Fruit fly (Drosophila melanogaster) whole organism, embryonic: ENCODE results near the gene CG7183.

Experiments
- Adf1 ChIP-seq: fragments of 200-800 bp; sonication (Bioruptor generic); IDR thresholded peaks from 2 replicates; pipeline ENCODE4 v1.3.6; 2022; ENCODE audit warnings: missing biosample characterization, missing genetic modification characterization
- Asciz ChIP-seq: fragments of 200-800 bp; sonication (Bioruptor generic); optimal IDR thresholded peaks from 2 replicates; lab custom pipeline; 2017; ENCODE audit warnings: missing biosample characterization, mild to moderate bottlenecking, missing genetic modification characterization, missing genetic modification reagents
- C15 ChIP-seq: fragments of 200-800 bp; sonication (Bioruptor generic); IDR thresholded peaks from 3 replicates; pipeline ENCODE4 v1.3.6; 2022; ENCODE audit warnings: missing biosample characterization, missing genetic modification characterization
- CG10274 ChIP-seq: fragments of 200-800 bp; sonication (Bioruptor generic); optimal IDR thresholded peaks from 3 replicates; lab custom pipeline; 2017; ENCODE audit warnings: missing biosample characterization, mild to moderate bottlenecking, missing genetic modification characterization
- CG10321 ChIP-seq: fragments of 200-800 bp; sonication (Bioruptor generic); IDR thresholded peaks from 2 replicates; pipeline ENCODE4 v1.3.6; 2022; ENCODE audit warnings: missing biosample characterization, missing genetic modification characterization
- CG10959 ChIP-seq: fragments of 200-800 bp; sonication (Bioruptor generic); IDR thresholded peaks from 2 replicates; pipeline ENCODE4 v1.3.6; 2022; ENCODE audit warnings: missing biosample characterization, missing genetic modification characterization
- CG12299 ChIP-seq: fragments of 200-800 bp; sonication (Bioruptor generic); optimal IDR thresholded peaks from 2 replicates; lab custom pipeline; 2018; ENCODE audit warnings: missing biosample characterization, mild to moderate bottlenecking, missing genetic modification characterization
- CG12659 ChIP-seq: fragments of 200-800 bp; sonication (Bioruptor generic); optimal IDR thresholded peaks from 3 replicates; lab custom pipeline; 2017; ENCODE audit warnings: mild to moderate bottlenecking, missing biosample characterization, missing genetic modification reagents, missing genetic modification characterization
- CG14441 ChIP-seq: fragments of 200-800 bp; sonication (Bioruptor generic); IDR thresholded peaks from 2 replicates; pipeline ENCODE4 v1.3.6; 2022; ENCODE audit warnings: missing biosample characterization, missing genetic modification characterization
- CG14710 ChIP-seq: fragments of 200-800 bp; sonication (Bioruptor generic); optimal IDR thresholded peaks from 3 replicates; lab custom pipeline; 2019; ENCODE audit warnings: missing biosample characterization, mild to moderate bottlenecking, missing genetic modification characterization, moderate library complexity
- CG1647 ChIP-seq: fragments of 200-800 bp; sonication (Bioruptor generic); optimal IDR thresholded peaks from 3 replicates; lab custom pipeline; 2016; ENCODE audit warnings: missing biosample characterization, missing genetic modification characterization
- CG32767 ChIP-seq: fragments of 200-800 bp; sonication (Bioruptor generic); IDR thresholded peaks from 2 replicates; pipeline ENCODE4 v1.3.6; 2022; ENCODE audit warnings: missing biosample characterization, missing genetic modification characterization
- CG33557 ChIP-seq: fragments of 200-800 bp; sonication (Bioruptor generic); optimal IDR thresholded peaks from 2 replicates; lab custom pipeline; 2019; ENCODE audit warnings: missing biosample characterization, mild to moderate bottlenecking, missing genetic modification characterization, moderate library complexity
- CG3407 ChIP-seq: fragments of 200-800 bp; sonication (Bioruptor generic); optimal IDR thresholded peaks from 2 replicates; lab custom pipeline; 2018; ENCODE audit warnings: missing biosample characterization, mild to moderate bottlenecking, missing genetic modification characterization
- CG4282 ChIP-seq: fragments of 200-800 bp; sonication (Bioruptor generic); optimal IDR thresholded peaks from 2 replicates; lab custom pipeline; 2016; ENCODE audit warnings: missing biosample characterization, missing genetic modification characterization
- CG4404 ChIP-seq: fragments of 200-800 bp; sonication (Bioruptor generic); IDR thresholded peaks from 2 replicates; pipeline ENCODE4 v1.3.6; 2022; ENCODE audit warnings: missing biosample characterization, missing genetic modification characterization
- CG6175 ChIP-seq: fragments of 200-800 bp; sonication (Bioruptor generic); IDR thresholded peaks from 3 replicates; pipeline ENCODE4 v1.3.6; 2022; ENCODE audit warnings: missing biosample characterization, missing genetic modification characterization
- CG7357 ChIP-seq: fragments of 200-800 bp; sonication (Bioruptor generic); IDR thresholded peaks from 3 replicates; pipeline ENCODE4 v1.3.6; 2022; ENCODE audit warnings: missing biosample characterization, missing genetic modification characterization
- CG8478 ChIP-seq: fragments of >200 bp; optimal IDR thresholded peaks from 2 replicates; lab custom pipeline; 2018
- CG9437 ChIP-seq: fragments of 200-800 bp; sonication (Bioruptor generic); optimal IDR thresholded peaks from 2 replicates; lab custom pipeline; 2018; ENCODE audit warnings: missing biosample characterization, mild to moderate bottlenecking, missing genetic modification characterization
- Chrac-16 ChIP-seq: fragments of 200-800 bp; sonication (Bioruptor generic); optimal IDR thresholded peaks from 3 replicates; lab custom pipeline; 2016; ENCODE audit warnings: missing biosample characterization, missing genetic modification characterization
- Dek ChIP-seq: fragments of 200-800 bp; sonication (Bioruptor generic); optimal IDR thresholded peaks from 3 replicates; lab custom pipeline; 2019; ENCODE audit warnings: missing biosample characterization, mild to moderate bottlenecking, missing genetic modification characterization, moderate library complexity
- Eip74EF ChIP-seq, 2 experiments: fragments of 200-800 bp in 1 of 2; fragments of >200 bp in 1 of 2; sonication (Bioruptor generic) in 1 of 2; optimal IDR thresholded peaks; 2 replicates each; lab custom pipeline; 2017 to 2019; ENCODE audit warnings: missing biosample characterization in 2 of 2, missing genetic modification characterization in 2 of 2, mild to moderate bottlenecking in 1 of 2, moderate library complexity in 1 of 2
- H2.0 ChIP-seq: fragments of 200-800 bp; sonication (Bioruptor generic); IDR thresholded peaks from 2 replicates; pipeline ENCODE4 v1.3.6; 2022; ENCODE audit warnings: missing biosample characterization, missing genetic modification characterization
- HLH54F ChIP-seq: fragments of 200-800 bp; sonication (Bioruptor generic); optimal IDR thresholded peaks from 3 replicates; lab custom pipeline; 2016; ENCODE audit warnings: missing biosample characterization, missing genetic modification characterization
- HLHmδ ChIP-seq: fragments of 200-800 bp; sonication (Bioruptor generic); optimal IDR thresholded peaks from 2 replicates; lab custom pipeline; 2018; ENCODE audit warnings: missing biosample characterization, mild to moderate bottlenecking, missing genetic modification characterization, moderate library complexity
- Hmx ChIP-seq: fragments of 200-800 bp; sonication (Bioruptor generic); optimal IDR thresholded peaks from 2 replicates; lab custom pipeline; 2016; ENCODE audit warnings: missing biosample characterization, missing genetic modification characterization
- Kr ChIP-seq: fragments of 200-800 bp; sonication (Bioruptor generic); optimal IDR thresholded peaks from 2 replicates; lab custom pipeline; 2017; ENCODE audit warnings: missing biosample characterization, mild to moderate bottlenecking, missing genetic modification characterization
- Med ChIP-seq: fragments of 200-800 bp; sonication (Bioruptor generic); peaks from one replicate; lab custom pipeline; 2016; ENCODE audit warnings: missing biosample characterization, missing genetic modification characterization, mild to moderate bottlenecking, inconsistent platforms, moderate library complexity
- NK7.1 ChIP-seq: fragments of 200-800 bp; sonication (Bioruptor generic); optimal IDR thresholded peaks from 3 replicates; lab custom pipeline; 2016; ENCODE audit warnings: missing biosample characterization, missing genetic modification characterization
- Neu2 ChIP-seq: fragments of 200-800 bp; sonication (Bioruptor generic); optimal IDR thresholded peaks from 3 replicates; lab custom pipeline; 2016; ENCODE audit warnings: missing biosample characterization, missing genetic modification characterization, borderline replicate concordance
- Opbp ChIP-seq: fragments of 200-800 bp; sonication (Bioruptor generic); IDR thresholded peaks from 3 replicates; pipeline ENCODE4 v1.3.6; 2022; ENCODE audit warnings: missing biosample characterization, missing genetic modification characterization; ENCODE audit not compliant: partially characterized antibody
- Trl ChIP-seq, 3 experiments: fragments of >200 bp in 2 of 3; fragments of 200-800 bp in 1 of 3; sonication (Bioruptor generic) in 1 of 3; optimal IDR thresholded peaks; 2 replicates in 1 of 3; 3 replicates in 2 of 3; lab custom pipeline; 2016 to 2017; ENCODE audit warnings: missing biosample characterization in 1 of 3, missing genetic modification characterization in 1 of 3
- Usf ChIP-seq: fragments of 200-800 bp; sonication (Bioruptor generic); optimal IDR thresholded peaks from 2 replicates; lab custom pipeline; 2017; ENCODE audit warnings: missing genotype, missing biosample characterization, missing genetic modification characterization
- Vsx1 ChIP-seq: fragments of 200-800 bp; sonication (Bioruptor generic); optimal IDR thresholded peaks from 2 replicates; lab custom pipeline; 2017; ENCODE audit warnings: missing biosample characterization, mild to moderate bottlenecking, missing genetic modification characterization, missing genetic modification reagents
- ase ChIP-seq: fragments of 200-800 bp; sonication (Bioruptor generic); IDR thresholded peaks from 3 replicates; pipeline ENCODE4 v1.3.6; 2022; ENCODE audit warnings: missing biosample characterization, missing genetic modification characterization
- bigmax ChIP-seq: fragments of 200-800 bp; sonication (Bioruptor generic); optimal IDR thresholded peaks from 2 replicates; lab custom pipeline; 2018; ENCODE audit warnings: missing biosample characterization, mild to moderate bottlenecking, missing genetic modification characterization
- cad ChIP-seq: fragments of >200 bp; optimal IDR thresholded peaks from 2 replicates; lab custom pipeline; 2017; ENCODE audit warnings: missing biosample characterization, missing genetic modification characterization
- caup ChIP-seq: fragments of 200-800 bp; sonication (Bioruptor generic); optimal IDR thresholded peaks from 3 replicates; lab custom pipeline; 2017; ENCODE audit warnings: missing biosample characterization, mild to moderate bottlenecking, missing genetic modification characterization, moderate library complexity; ENCODE audit not compliant: severe bottlenecking
- ems ChIP-seq: fragments of 200-800 bp; sonication (Bioruptor generic); optimal IDR thresholded peaks from 3 replicates; lab custom pipeline; 2016; ENCODE audit warnings: missing biosample characterization, missing genetic modification characterization
- hbn ChIP-seq: fragments of 200-800 bp; sonication (Bioruptor generic); IDR thresholded peaks from 2 replicates; pipeline ENCODE4 v1.3.6; 2022; ENCODE audit warnings: missing biosample characterization, missing genetic modification characterization; ENCODE audit not compliant: partially characterized antibody
- insv ChIP-seq, 2 experiments: fragments of 200-800 bp; sonication (Bioruptor generic); optimal IDR thresholded peaks; 3 replicates each; lab custom pipeline; 2016 to 2018; ENCODE audit warnings: missing biosample characterization in 2 of 2, missing genetic modification characterization in 2 of 2
- lilli ChIP-seq: fragments of 200-800 bp; sonication (Bioruptor generic); optimal IDR thresholded peaks from 3 replicates; lab custom pipeline; 2016; ENCODE audit warnings: missing biosample characterization, missing genetic modification characterization
- mam ChIP-seq: fragments of 200-800 bp; sonication (Bioruptor generic); optimal IDR thresholded peaks from 3 replicates; lab custom pipeline; 2016; ENCODE audit warnings: missing biosample characterization, missing genetic modification characterization
- sc ChIP-seq, 3 experiments: fragments of >200 bp in 2 of 3; fragments of 200-800 bp in 1 of 3; sonication (Bioruptor generic) in 1 of 3; optimal IDR thresholded peaks; 2 replicates in 2 of 3; 3 replicates in 1 of 3; lab custom pipeline; 2017; ENCODE audit warnings: mild to moderate bottlenecking in 1 of 3, missing biosample characterization in 1 of 3, missing genetic modification characterization in 1 of 3, missing genetic modification reagents in 1 of 3
- sens ChIP-seq: fragments of 200-800 bp; sonication (Bioruptor generic); peaks from one replicate; lab custom pipeline; 2016; ENCODE audit warnings: missing biosample characterization, missing genetic modification characterization
- tin ChIP-seq: fragments of 200-800 bp; sonication (Bioruptor generic); optimal IDR thresholded peaks from 3 replicates; lab custom pipeline; 2016; ENCODE audit warnings: missing biosample characterization, missing genetic modification characterization
- wdn ChIP-seq: fragments of 200-800 bp; sonication (Bioruptor generic); IDR thresholded peaks from 2 replicates; pipeline ENCODE4 v1.3.6; 2022; ENCODE audit warnings: missing biosample characterization, missing genetic modification characterization

CG7183 gene

DNA sequence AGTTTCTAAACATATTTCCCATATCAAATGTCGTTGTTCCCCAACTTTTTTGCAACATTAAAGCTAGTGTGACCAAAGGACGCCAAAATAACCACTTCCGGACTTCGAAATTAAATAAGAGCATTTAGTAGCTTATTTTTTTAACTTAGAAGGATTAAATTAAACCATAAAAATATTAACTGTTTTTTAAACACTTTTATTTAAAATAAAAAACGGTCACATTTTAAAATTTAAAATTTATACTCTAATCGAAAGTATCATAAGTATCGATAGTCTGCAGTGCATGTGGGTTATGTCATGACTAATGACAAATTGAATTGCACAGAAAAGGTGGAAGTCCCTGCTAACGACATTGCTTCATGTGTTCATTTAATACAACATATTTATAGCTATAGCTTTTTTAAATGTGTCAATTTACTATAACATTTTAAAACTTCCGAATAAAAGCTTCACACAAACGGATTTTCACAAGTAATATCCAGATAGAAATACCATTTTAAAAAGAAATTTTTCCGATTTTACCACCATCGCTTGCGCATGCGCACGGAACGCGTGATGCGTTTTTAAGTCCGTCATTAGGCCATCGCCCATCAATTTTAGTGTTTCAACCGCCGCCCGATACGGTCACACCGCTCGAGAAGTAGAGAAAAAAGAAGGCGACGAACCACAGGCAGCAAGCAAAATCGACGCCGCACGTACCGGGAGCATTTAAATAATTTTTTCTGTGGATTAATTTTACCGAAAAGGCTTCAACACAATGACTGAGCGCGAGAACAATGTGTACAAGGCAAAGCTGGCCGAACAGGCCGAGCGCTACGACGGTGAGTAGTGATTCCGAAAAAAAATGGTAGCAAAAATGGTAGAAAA lies 21.8 kb upstream of the CG7183 start, which contains the start of the genes CG7156 and 14-3-3epsilon (continued):
- TF ChIP-seq H2.0 (GFP tag; lab: Robert Waterston, UW) (0 out of 2 replicates have a peak, but pooled peaks have one; percentile 24), CG10274 (GFP tag; lab: Kevin White, UChicago) (no peak), CG4282 (GFP tag; lab: Kevin White, UChicago) (peak; percentile 9), sens (peak; percentile 91), CG12659 (GFP tag; lab: Kevin White, UChicago) (peak; percentile 68), CG14710 (peak; percentile 92), Hmx (GFP tag; lab: Kevin White, UChicago) (peak; percentile 12), cad (no peak), CG10959 (GFP tag; lab: Robert Waterston, UW) (no peak), CG14441 (GFP tag; lab: Robert Waterston, UW) (no peak), Neu2 (GFP tag; lab: Kevin White, UChicago) (no peak), CG8478 (peak; percentile 91), Vsx1 (no peak), CG1647 (GFP tag; lab: Kevin White, UChicago) (no peak), CG10321 (GFP tag; lab: Robert Waterston, UW) (no peak), ems (GFP tag; lab: Kevin White, UChicago) (no peak), Dek (tag; lab: Kevin White, UChicago) (no peak), Med (GFP tag; lab: Kevin White, UChicago) (peak; percentile 89), mam (GFP tag; lab: Kevin White, UChicago) (no peak), Asciz (no peak), caup (GFP tag; lab: Kevin White, UChicago) (no peak), sc (optimal IDR thresholded peaks at IDR 0.05; lab: Kevin White, UChicago) (no peak), sc (GFP tag; optimal IDR thresholded peaks at IDR 0.05; lab: Kevin White, UChicago) (no peak), bigmax (no peak), tin (GFP tag; lab: Kevin White, UChicago) (peak; percentile 19), CG33557 (GFP tag; lab: Kevin White, UChicago) (peak; percentile 6), Chrac-16 (peak; percentile 49), CG9437 (GFP tag; lab: Kevin White, UChicago) (peak; percentile 8), ase (0 out of 3 replicates have a peak, but pooled peaks have one; percentile 5), CG32767 (GFP tag; lab: Robert Waterston, UW) (peak; percentile 63), CG4404 (GFP tag; lab: Robert Waterston, UW) (no peak), Eip74EF (GFP tag; optimal IDR thresholded peaks at IDR 0.05; lab: Kevin White, UChicago) (peak in 1 of 2 experiments; percentile 22), Usf (GFP tag; lab: Kevin White, UChicago) (no peak), CG3407 (GFP tag; lab: Kevin White, UChicago) (no peak), CG12299 (peak; percentile 43), CG7357 (GFP tag; lab: Robert Waterston, UW) (no peak), insv (GFP tag; optimal IDR thresholded peaks at IDR 0.05; lab: Kevin White, UChicago) (peak in 1 of 2 experiments; percentile 21), wdn (GFP tag; lab: Robert Waterston, UW) (no peak), C15 (no peak), NK7.1 (GFP tag; lab: Kevin White, UChicago) (no peak), Opbp (GFP tag; lab: Robert Waterston, UW) (0 out of 3 replicates have a peak, but pooled peaks have one; percentile 22), Adf1 (GFP tag; lab: Robert Waterston, UW) (peak; percentile 41; the same call in 1 of the 2 replicates), Trl (optimal IDR thresholded peaks at IDR 0.05; lab: Kevin White, UChicago) (no peak), Trl (GFP tag; optimal IDR thresholded peaks at IDR 0.05; lab: Kevin White, UChicago) (peak; percentile 10), HLH54F (GFP tag; lab: Kevin White, UChicago) (no peak), hbn (GFP tag; lab: Robert Waterston, UW) (0 out of 2 replicates have a peak, but pooled peaks have one; percentile 32), CG6175 (GFP tag; lab: Robert Waterston, UW) (no peak), lilli (GFP tag; lab: Kevin White, UChicago) (peak; percentile 59), Kr (GFP tag; lab: Kevin White, UChicago) (no peak), HLHmδ (peak; percentile 44)
